Worm (Caenorhabditis elegans) whole organism, L1 larva: ENCODE data around the gene glb-4.
A peak's percentile ranks its signal among the peaks of the same experiment; 100 is the strongest.

Experiments used
- C34B4.2 ChIP-seq: sonication (generic microtip); optimal IDR thresholded peaks from 2 replicates; lab custom pipeline; 2017; ENCODE audit warnings: mild to moderate bottlenecking, missing genetic modification characterization, missing compliant biosample characterization
- ceh-8 ChIP-seq: fragments of 200-800 bp; sonication (Bioruptor generic); optimal IDR thresholded peaks from 2 replicates; lab custom pipeline; 2018; ENCODE audit warnings: mild to moderate bottlenecking, missing genetic modification characterization, moderate library complexity, missing compliant biosample characterization
- ceh-82 ChIP-seq, 3 experiments: fragments of 150-350 bp in 1 of 3; sonication (generic microtip) in 2 of 3; optimal IDR thresholded peaks; 2 replicates each; lab custom pipeline; 2014 to 2017; ENCODE audit warnings: missing biosample characterization in 3 of 3, missing genetic modification characterization in 3 of 3
- ceh-88 ChIP-seq: fragments of 200-800 bp; sonication (Bioruptor generic); IDR thresholded peaks from 2 replicates; pipeline ENCODE4 v1.3.6; 2022; ENCODE audit warnings: missing genetic modification characterization, missing compliant biosample characterization
- ceh-90 ChIP-seq: sonication (generic microtip); optimal IDR thresholded peaks from 2 replicates; lab custom pipeline; 2016; ENCODE audit warnings: missing genetic modification characterization, missing compliant biosample characterization
- dpl-1 ChIP-seq, 3 experiments: fragments of 150-350 bp in 2 of 3; sonication (generic microtip) in 1 of 3; optimal IDR thresholded peaks; 2 replicates each; lab custom pipeline; 2014 to 2017; ENCODE audit warnings: missing biosample characterization in 3 of 3, missing genetic modification characterization in 3 of 3, missing genetic modification reagents in 3 of 3
- efl-3 ChIP-seq: fragments of 200-800 bp; sonication (Bioruptor generic); optimal IDR thresholded peaks from 2 replicates; lab custom pipeline; 2018; ENCODE audit warnings: mild to moderate bottlenecking, missing genetic modification characterization, missing compliant biosample characterization
- egl-27 ChIP-seq, 2 experiments: fragments of 150-350 bp in 1 of 2; sonication (generic microtip); optimal IDR thresholded peaks; 3 replicates each; lab custom pipeline; 2017 to 2018; ENCODE audit warnings: missing biosample characterization in 2 of 2, missing genetic modification characterization in 2 of 2, missing genetic modification reagents in 2 of 2
- elt-3 ChIP-seq, 6 experiments: fragments of 150-350 bp in 1 of 6; sonication (generic microtip); optimal IDR thresholded peaks; 2 replicates each; lab custom pipeline; 2017 to 2018; ENCODE audit warnings: missing biosample characterization in 6 of 6, missing genetic modification characterization in 6 of 6, inconsistent platforms in 1 of 6
- fkh-10 ChIP-seq: sonication (generic microtip); optimal IDR thresholded peaks from 2 replicates; lab custom pipeline; 2017; ENCODE audit warnings: missing biosample characterization, missing genetic modification reagents, missing genetic modification characterization
- fkh-8 ChIP-seq: sonication (generic microtip); optimal IDR thresholded peaks from 2 replicates; lab custom pipeline; 2016; ENCODE audit warnings: mild to moderate bottlenecking, missing genetic modification characterization, missing compliant biosample characterization
- grh-1 ChIP-seq: fragments of 200-800 bp; sonication (Bioruptor generic); IDR thresholded peaks from 2 replicates; pipeline ENCODE4 v1.3.6; 2022; ENCODE audit warnings: missing genetic modification reagents, missing genetic modification characterization, missing compliant biosample characterization
- hpl-2 ChIP-seq: fragments of 150-350 bp; optimal IDR thresholded peaks from 2 replicates; lab custom pipeline; 2014; ENCODE audit warnings: missing biosample characterization, missing genetic modification reagents, missing genetic modification characterization
- irx-1 ChIP-seq: sonication (generic microtip); optimal IDR thresholded peaks from 2 replicates; lab custom pipeline; 2016; ENCODE audit warnings: missing genetic modification characterization, missing compliant biosample characterization
- isw-1 ChIP-seq: fragments of 200-800 bp; sonication (Bioruptor generic); IDR thresholded peaks from 2 replicates; pipeline ENCODE4 v1.3.6; 2022; ENCODE audit warnings: missing genetic modification characterization, missing compliant biosample characterization
- lin-13 ChIP-seq: fragments of 150-350 bp; optimal IDR thresholded peaks from 2 replicates; lab custom pipeline; 2014; ENCODE audit warnings: missing biosample characterization, missing genetic modification reagents, missing genetic modification characterization
- lin-14 ChIP-seq: fragments of 200-800 bp; sonication (Bioruptor generic); optimal IDR thresholded peaks from 2 replicates; lab custom pipeline; 2018; ENCODE audit warnings: mild to moderate bottlenecking, missing genetic modification characterization, moderate library complexity, missing compliant biosample characterization
- lin-15B ChIP-seq: fragments of 150-350 bp; sonication (generic microtip); optimal IDR thresholded peaks from 3 replicates; lab custom pipeline; 2014; ENCODE audit warnings: missing biosample characterization, missing genetic modification characterization
- lin-39 ChIP-seq: fragments of 150-350 bp; optimal IDR thresholded peaks from 2 replicates; lab custom pipeline; 2014; ENCODE audit warnings: missing biosample characterization, missing genetic modification reagents, missing genetic modification characterization
- lir-3 ChIP-seq: sonication (generic microtip); optimal IDR thresholded peaks from 2 replicates; lab custom pipeline; 2016; ENCODE audit warnings: mild to moderate bottlenecking, missing genetic modification characterization, moderate library complexity, missing compliant biosample characterization; ENCODE audit not compliant: poor library complexity
- lsy-2 ChIP-seq, 2 experiments: fragments of 150-350 bp; optimal IDR thresholded peaks; 2 replicates each; lab custom pipeline; 2014; ENCODE audit warnings: missing biosample characterization in 2 of 2, missing genetic modification characterization in 2 of 2
- mdl-1 ChIP-seq, 2 experiments: fragments of 150-350 bp; optimal IDR thresholded peaks; 2 replicates each; lab custom pipeline; 2014 to 2017; ENCODE audit warnings: missing biosample characterization in 2 of 2, missing genetic modification characterization in 2 of 2, inconsistent platforms in 1 of 2
- mef-2 ChIP-seq: fragments of 150-350 bp; optimal IDR thresholded peaks from 2 replicates; lab custom pipeline; 2014; ENCODE audit warnings: missing biosample characterization, missing genetic modification characterization
- mep-1 ChIP-seq: fragments of 150-350 bp; optimal IDR thresholded peaks from 2 replicates; lab custom pipeline; 2014; ENCODE audit warnings: missing biosample characterization, missing genetic modification characterization
- nhr-11 ChIP-seq: fragments of 150-350 bp; optimal IDR thresholded peaks from 2 replicates; lab custom pipeline; 2014; ENCODE audit warnings: missing biosample characterization, missing genetic modification characterization
- nhr-12 ChIP-seq: sonication (generic microtip); optimal IDR thresholded peaks from 2 replicates; lab custom pipeline; 2017; ENCODE audit warnings: missing biosample characterization, missing genetic modification characterization
- nhr-47 ChIP-seq: sonication (generic microtip); optimal IDR thresholded peaks from 2 replicates; lab custom pipeline; 2016; ENCODE audit warnings: mild to moderate bottlenecking, missing genetic modification characterization, moderate library complexity, missing compliant biosample characterization
- nhr-71 ChIP-seq: sonication (generic microtip); optimal IDR thresholded peaks from 2 replicates; lab custom pipeline; 2016; ENCODE audit warnings: mild to moderate bottlenecking, missing genetic modification characterization, moderate library complexity, missing compliant biosample characterization
- nhr-76 ChIP-seq: sonication (generic microtip); optimal IDR thresholded peaks from 2 replicates; lab custom pipeline; 2017; ENCODE audit warnings: missing biosample characterization, missing genetic modification characterization
- nhr-77 ChIP-seq: fragments of 150-350 bp; optimal IDR thresholded peaks from 2 replicates; lab custom pipeline; 2014; ENCODE audit warnings: missing biosample characterization, missing genetic modification characterization
- nhr-84 ChIP-seq: sonication (generic microtip); optimal IDR thresholded peaks from 2 replicates; lab custom pipeline; 2017; ENCODE audit warnings: missing biosample characterization, missing genetic modification characterization
- skn-1 ChIP-seq: fragments of 150-350 bp; optimal IDR thresholded peaks from 2 replicates; lab custom pipeline; 2014; ENCODE audit warnings: missing biosample characterization, missing genetic modification characterization
- snpc-4 ChIP-seq: fragments of 150-350 bp; optimal IDR thresholded peaks from 2 replicates; lab custom pipeline; 2014; ENCODE audit warnings: missing biosample characterization, missing genetic modification characterization
- snu-23 ChIP-seq: sonication (generic microtip); optimal IDR thresholded peaks from 2 replicates; lab custom pipeline; 2016; ENCODE audit warnings: missing genetic modification characterization, missing compliant biosample characterization
- sup-37 ChIP-seq: fragments of 200-800 bp; sonication (Bioruptor generic); optimal IDR thresholded peaks from 2 replicates; lab custom pipeline; 2018; ENCODE audit warnings: mild to moderate bottlenecking, missing genetic modification characterization, missing compliant biosample characterization
- tlp-1 ChIP-seq: fragments of 150-350 bp; optimal IDR thresholded peaks from 2 replicates; lab custom pipeline; 2014; ENCODE audit warnings: missing biosample characterization, missing genetic modification characterization
- unc-30 ChIP-seq: sonication (generic microtip); optimal IDR thresholded peaks from 2 replicates; lab custom pipeline; 2017; ENCODE audit warnings: missing biosample characterization, missing genetic modification characterization
- zag-1 ChIP-seq: fragments of 150-350 bp; optimal IDR thresholded peaks from 2 replicates; lab custom pipeline; 2014; ENCODE audit warnings: missing biosample characterization, missing genetic modification characterization

The glb-4 gene

ce11 chrII:11094431-11094830 lies 16.6 kb downstream of the glb-4 start:
- no peak for TF ChIP-seq efl-3 (GFP tag; lab: Kevin White, UChicago)
- TF ChIP-seq isw-1 (GFP tag; lab: Robert Waterston, UW): no peak
- TF ChIP-seq lin-15B (tag; lab: Kevin White, UChicago): no peak
- TF ChIP-seq snpc-4: no peak
- TF ChIP-seq ceh-82 (tag; optimal IDR thresholded peaks at IDR 0.05; lab: Kevin White, UChicago): no peak
- TF ChIP-seq mep-1 (tag; lab: Kevin White, UChicago): no peak
- no peak for TF ChIP-seq ceh-8
- no peak for TF ChIP-seq fkh-8
- no peak for TF ChIP-seq C34B4.2
- TF ChIP-seq fkh-10 (GFP tag; lab: Kevin White, UChicago): no peak
- TF ChIP-seq nhr-12: no peak

ce11 chrII:11092413-11092812 lies 18.6 kb downstream of the glb-4 start, which contains the start of gene rpl-42:
Gene rpl-42, plus strand, starts transcription at chrII:11092713.
- TF ChIP-seq ceh-88: no peak
- TF ChIP-seq zag-1: no peak
- no peak for TF ChIP-seq nhr-11 (tag; lab: Kevin White, UChicago)
- TF ChIP-seq egl-27 (tag; optimal IDR thresholded peaks at IDR 0.05; lab: Kevin White, UChicago): no peak
- TF ChIP-seq mdl-1 (tag; optimal IDR thresholded peaks at IDR 0.05; lab: Kevin White, UChicago): no peak
- TF ChIP-seq skn-1 (tag; lab: Kevin White, UChicago): no peak
- TF ChIP-seq snu-23: no peak
- no peak for TF ChIP-seq nhr-76
- TF ChIP-seq lir-3: no peak
- no peak for TF ChIP-seq lsy-2 (tag; optimal IDR thresholded peaks at IDR 0.05; lab: Kevin White, UChicago)
- no peak for TF ChIP-seq nhr-47 (tag; lab: Kevin White, UChicago)
- TF ChIP-seq nhr-77 (tag; lab: Kevin White, UChicago): no peak
- no peak for TF ChIP-seq nhr-84 (tag; lab: Kevin White, UChicago)
- TF ChIP-seq lin-39 (tag; lab: Kevin White, UChicago): no peak
- no peak for TF ChIP-seq elt-3 (tag; optimal IDR thresholded peaks at IDR 0.05; lab: Kevin White, UChicago)
- no peak for TF ChIP-seq tlp-1
- TF ChIP-seq hpl-2: no peak

ce11 chrII:11091577-11091976 lies 19.4 kb downstream of the glb-4 start:
- TF ChIP-seq fkh-10 (GFP tag; lab: Kevin White, UChicago) (peak; percentile 75), lin-14 (peak; percentile 69), dpl-1 (GFP tag; optimal IDR thresholded peaks at IDR 0.05; lab: Kevin White, UChicago) (no peak)

DNA sequence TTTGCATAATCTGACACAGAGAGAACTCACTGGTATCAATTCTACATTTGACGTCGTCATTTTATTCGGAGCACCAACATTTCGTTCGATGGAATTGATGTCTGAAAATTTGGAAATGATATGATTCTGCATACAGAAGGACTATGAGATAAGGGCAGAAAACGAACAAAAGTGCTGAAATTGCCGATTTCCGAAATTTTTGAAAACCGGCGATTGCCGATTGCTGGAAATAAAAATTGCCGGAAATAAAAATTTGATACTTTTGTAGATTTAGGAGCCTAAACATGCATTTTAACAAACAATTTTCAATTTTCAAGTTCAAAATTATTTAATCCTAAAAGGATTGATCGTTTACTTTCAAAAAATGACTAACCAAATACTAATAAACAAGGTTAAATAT lies 21.7 kb downstream of the glb-4 start, which contains the start of gene unc-53:
unc-53 (minus strand) TSS at position 101 of the 400 bp plus-strand sequence.
- TF ChIP-seq ceh-90 (no peak), lin-13 (GFP tag; lab: Kevin White, UChicago) (no peak), unc-30 (tag; lab: Kevin White, UChicago) (no peak), sup-37 (GFP tag; lab: Kevin White, UChicago) (no peak), skn-1 (tag; lab: Kevin White, UChicago) (no peak), irx-1 (tag; lab: Kevin White, UChicago) (no peak), mef-2 (tag; lab: Kevin White, UChicago) (no peak), ceh-8 (no peak), dpl-1 (GFP tag; optimal IDR thresholded peaks at IDR 0.05; lab: Kevin White, UChicago) (no peak), grh-1 (GFP tag; lab: Robert Waterston, UW) (no peak), nhr-71 (no peak), lin-14 (no peak)
